Worm (Caenorhabditis elegans): Measurements from ENCODE around the gene rpia-1.

DNA sequence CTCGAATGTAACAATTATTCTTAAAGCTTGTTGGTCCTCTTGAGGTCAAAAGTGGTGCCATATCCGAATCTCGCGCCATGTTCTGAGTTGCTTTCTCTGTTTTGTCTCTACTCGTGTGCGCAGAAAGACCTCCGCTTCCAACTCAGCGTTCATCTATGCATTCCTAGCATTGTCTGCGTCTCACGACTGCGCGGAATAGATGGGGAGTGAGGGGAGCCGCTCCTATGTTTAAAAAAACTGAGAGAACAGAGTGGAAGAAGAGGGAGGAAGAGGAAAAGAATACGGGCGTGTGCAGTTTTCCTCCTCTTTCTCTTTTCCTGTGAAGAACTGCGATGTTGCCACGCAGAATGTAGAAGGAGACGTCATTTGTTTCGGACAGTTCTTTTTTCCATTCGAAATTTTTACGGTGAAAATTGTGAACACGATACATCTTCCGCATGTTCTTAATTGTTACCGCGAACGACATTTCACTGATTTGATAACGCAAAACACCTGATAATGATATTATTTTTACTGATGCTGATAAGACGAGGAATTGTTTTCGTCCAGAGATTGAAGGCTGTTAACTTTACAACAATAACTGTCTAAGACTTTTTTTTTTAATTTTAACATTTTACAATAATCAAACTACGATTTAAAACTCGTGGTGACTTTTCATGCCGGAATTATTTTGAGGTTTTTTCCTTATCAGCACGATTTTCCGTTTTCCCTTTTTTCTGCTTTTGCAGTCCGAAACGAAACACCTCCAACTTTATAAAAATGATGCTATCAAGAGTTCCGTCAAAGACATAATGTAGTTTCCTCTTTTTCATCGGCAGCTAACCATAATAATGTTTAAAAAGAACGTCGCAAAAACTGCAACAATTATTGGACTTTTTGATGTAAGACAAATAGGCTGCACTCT is 44.0 kb downstream of the rpia-1 start:
- TF ChIP-seq ztf-23 (GFP tag; IDR thresholded peaks at IDR 0.05) (no peak), ztf-29 (GFP tag; IDR thresholded peaks at IDR 0.05) (no peak), klf-2 (GFP tag; conservative IDR thresholded peaks at IDR 0.05) (no peak), ref-1 (GFP tag; conservative IDR thresholded peaks at IDR 0.05) (no peak), flt-1 (GFP tag; IDR thresholded peaks at IDR 0.05) (no peak), tab-1 (GFP tag; IDR thresholded peaks at IDR 0.05) (no peak), cog-1 (tag; optimal IDR thresholded peaks at IDR 0.05) (no peak), T22C8.4 (GFP tag; IDR thresholded peaks at IDR 0.05) (no peak)

Data from whole organism, midembryonic.